Worm (Caenorhabditis elegans) whole organism, young adult: ENCODE results near the gene atg-9.

Source experiments
- egl-44 ChIP-seq: fragments of 200-800 bp; sonication (Bioruptor generic); IDR thresholded peaks from 2 replicates; pipeline ENCODE4 v1.3.6; 2022; ENCODE audit warnings: missing genetic modification reagents, missing genetic modification characterization, missing compliant biosample characterization
- ets-4 ChIP-seq: fragments of 200-800 bp; sonication (Bioruptor generic); optimal IDR thresholded peaks from 2 replicates; lab custom pipeline; 2018; ENCODE audit warnings: mild to moderate bottlenecking, missing genetic modification characterization, missing compliant biosample characterization
- hmg-1.2 ChIP-seq: fragments of 200-800 bp; sonication (Bioruptor generic); IDR thresholded peaks from 2 replicates; pipeline ENCODE4 v1.3.6; 2022; ENCODE audit warnings: missing genetic modification reagents, missing genetic modification characterization, missing compliant biosample characterization

DNA sequence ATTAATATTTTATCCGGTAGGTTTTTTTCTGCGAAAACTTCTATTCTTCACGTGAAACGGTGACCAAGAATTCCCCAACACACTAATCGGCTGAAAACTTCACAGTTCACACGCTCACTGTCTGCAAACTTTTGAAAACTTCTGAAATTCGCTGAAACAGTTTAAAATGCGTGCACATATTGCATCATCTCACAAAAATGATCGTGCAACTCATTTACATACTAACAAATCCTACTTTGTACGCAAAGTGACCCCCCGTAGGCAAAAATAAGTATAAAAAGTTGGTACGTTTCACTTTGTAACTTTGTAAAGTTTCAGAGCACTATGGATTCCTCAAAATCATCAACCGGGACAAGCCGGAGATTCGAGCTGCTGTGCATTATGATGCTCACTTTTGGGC is 39.2 kb downstream of the atg-9 start, which contains the start of gene ZK6.6:
- TF ChIP-seq egl-44 (GFP tag; lab: Robert Waterston, UW) (no peak), hmg-1.2 (no peak), ets-4 (GFP tag; lab: Kevin White, UChicago) (no peak)
